Worm (Caenorhabditis elegans) whole organism, L3 larva: ENCODE measurements around the gene D1005.5.

Experiments used
- aly-2 ChIP-seq: fragments of 150-350 bp; optimal IDR thresholded peaks from 2 replicates; lab custom pipeline; 2014; ENCODE audit warnings: missing biosample characterization, missing genetic modification characterization
- elt-3 ChIP-seq, 3 experiments: fragments of 150-350 bp in 1 of 3; sonication (generic microtip) in 2 of 3; optimal IDR thresholded peaks; 2 replicates in 2 of 3; 4 replicates in 1 of 3; lab custom pipeline; 2014 to 2017; ENCODE audit warnings: missing biosample characterization in 3 of 3, missing genetic modification characterization in 3 of 3
- pqm-1 ChIP-seq: fragments of 150-350 bp; optimal IDR thresholded peaks from 2 replicates; lab custom pipeline; 2017; ENCODE audit warnings: missing biosample characterization, missing genetic modification characterization, inconsistent platforms
- snpc-4 ChIP-seq: fragments of 150-350 bp; optimal IDR thresholded peaks from 2 replicates; lab custom pipeline; 2014; ENCODE audit warnings: missing biosample characterization, missing genetic modification characterization
- unc-39 ChIP-seq: sonication (generic microtip); optimal IDR thresholded peaks from 4 replicates; lab custom pipeline; 2017; ENCODE audit warnings: missing biosample characterization, missing genetic modification characterization
- zag-1 ChIP-seq: fragments of 150-350 bp; optimal IDR thresholded peaks from 2 replicates; lab custom pipeline; 2014; ENCODE audit warnings: missing biosample characterization, missing genetic modification characterization
- ztf-11 ChIP-seq: fragments of 150-350 bp; optimal IDR thresholded peaks from 2 replicates; lab custom pipeline; 2014; ENCODE audit warnings: missing biosample characterization, missing genetic modification characterization

DNA sequence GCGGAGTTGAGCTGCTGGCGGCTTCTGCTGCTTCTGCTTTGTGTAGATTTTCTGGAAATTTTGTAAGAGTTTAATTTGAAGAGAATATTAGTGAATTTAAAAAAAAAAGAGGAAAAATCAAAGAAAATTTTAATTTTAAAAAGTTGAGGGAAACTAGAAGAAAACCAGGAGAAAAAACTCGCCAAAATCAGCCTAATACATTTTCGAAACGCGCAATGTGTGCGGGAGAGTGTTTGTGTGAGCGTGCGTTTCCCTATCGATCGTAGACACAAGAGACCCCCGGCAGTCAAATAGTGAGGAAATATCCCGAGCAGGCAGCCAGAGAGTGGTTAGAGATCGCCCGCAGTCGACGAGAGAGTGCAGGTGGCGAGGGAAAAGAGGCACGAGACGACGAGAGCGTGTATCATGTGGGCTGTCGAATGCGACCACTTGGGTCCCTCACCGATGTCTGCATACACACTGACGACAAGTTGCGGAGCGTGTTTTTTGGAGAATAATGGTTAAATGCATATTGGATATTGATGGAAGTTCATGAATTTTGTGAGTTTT is 26.1 kb downstream of the D1005.5 start, which contains the start of gene zfp-3:
- TF ChIP-seq ztf-11 (tag; lab: Kevin White, UChicago) (no peak), pqm-1 (tag; lab: Kevin White, UChicago) (peak; percentile 81), aly-2 (tag; lab: Kevin White, UChicago) (no peak), elt-3 (tag; optimal IDR thresholded peaks at IDR 0.05; lab: Kevin White, UChicago) (peak in 1 of 3 experiments; percentile 20), zag-1 (tag; lab: Kevin White, UChicago) (no peak), unc-39 (tag; lab: Kevin White, UChicago) (no peak), snpc-4 (tag; lab: Kevin White, UChicago) (peak; percentile 82)
